Worm (Caenorhabditis elegans): ENCODE data around the gene Y105C5B.15.

Gene Y105C5B.15

DNA sequence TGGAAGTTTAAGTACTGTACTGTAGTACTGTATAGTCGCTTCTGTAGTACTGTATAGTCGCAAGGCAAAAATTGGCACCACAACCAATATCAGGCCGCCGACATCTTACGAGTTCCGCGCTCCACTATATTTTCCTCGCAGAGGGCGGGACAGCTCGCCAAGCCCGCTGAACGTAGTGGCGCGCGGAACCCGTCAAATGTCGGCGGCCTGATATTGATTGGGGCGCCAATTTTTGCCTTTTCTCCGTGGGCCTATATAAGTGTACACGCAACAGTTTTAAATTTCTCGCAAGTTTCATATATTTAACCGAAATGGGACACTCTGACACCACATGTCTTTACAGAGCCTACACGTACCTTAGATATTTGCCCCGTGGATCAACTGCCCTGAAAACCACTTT lies 1.7 kb upstream of the Y105C5B.15 start:
- TF ChIP-seq unc-62 (GFP tag; optimal IDR thresholded peaks at IDR 0.05): no peak
- no peak for TF ChIP-seq ceh-9 (tag; optimal IDR thresholded peaks at IDR 0.05)
- TF ChIP-seq ceh-82 (tag; optimal IDR thresholded peaks at IDR 0.05): no peak
- TF ChIP-seq sea-2 (GFP tag; optimal IDR thresholded peaks at IDR 0.05): no peak
- TF ChIP-seq nhr-67 (tag; optimal IDR thresholded peaks at IDR 0.05): no peak
- TF ChIP-seq elt-3 (tag; optimal IDR thresholded peaks at IDR 0.05): no peak
- TF ChIP-seq nhr-237 (tag; optimal IDR thresholded peaks at IDR 0.05): no peak
- no peak for TF ChIP-seq elt-2 (tag; optimal IDR thresholded peaks at IDR 0.05)
- TF ChIP-seq lin-15B (tag; optimal IDR thresholded peaks at IDR 0.05): no peak
- TF ChIP-seq fkh-2 (tag; optimal IDR thresholded peaks at IDR 0.05): no peak

DNA sequence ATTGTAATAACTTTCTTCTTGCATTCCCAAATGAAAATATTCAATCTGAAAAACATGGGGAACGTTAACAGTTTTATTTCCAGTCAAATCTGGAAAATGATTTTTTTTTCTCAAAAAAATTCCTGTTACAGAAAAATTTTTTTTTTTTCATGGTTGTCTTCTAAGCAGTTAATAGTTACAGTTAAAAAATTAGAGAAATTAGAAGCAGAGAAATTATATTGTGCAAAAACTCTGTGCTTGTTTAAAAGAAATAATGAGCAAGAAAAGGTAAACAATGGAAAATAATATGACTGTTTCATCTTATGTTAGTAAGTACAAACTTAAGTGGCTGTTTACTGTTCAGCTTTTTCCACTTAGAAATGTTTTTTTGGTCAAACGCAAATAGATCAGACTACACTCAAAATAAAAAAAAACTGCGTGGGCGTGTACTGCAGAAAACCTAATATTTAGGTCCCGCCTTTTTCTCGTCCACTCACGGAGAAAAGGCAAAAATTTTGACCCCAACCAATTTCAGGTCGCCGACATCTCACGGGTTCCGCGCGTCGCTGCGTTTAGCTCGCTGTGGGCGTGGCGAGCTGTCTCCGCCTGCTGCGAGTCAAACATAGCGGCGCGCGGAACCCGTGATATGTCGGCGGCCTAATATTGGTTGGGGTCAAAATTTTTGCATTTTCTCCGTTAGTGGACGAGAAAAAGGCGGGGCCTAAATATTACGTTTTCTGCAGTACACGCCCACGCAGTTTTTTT lies 726 bp upstream of the Y105C5B.15 start, which contains the start of gene ifas-3:
Gene ifas-3, minus strand, starts transcription at position 51 of the 744 bp plus-strand sequence.
- TF ChIP-seq nhr-67 (tag; optimal IDR thresholded peaks at IDR 0.05) (no peak), pha-4 (tag; optimal IDR thresholded peaks at IDR 0.05) (no peak), sea-2 (GFP tag; optimal IDR thresholded peaks at IDR 0.05) (no peak), ztf-11 (tag; optimal IDR thresholded peaks at IDR 0.05) (no peak), lsy-12 (tag; optimal IDR thresholded peaks at IDR 0.05) (no peak)

DNA sequence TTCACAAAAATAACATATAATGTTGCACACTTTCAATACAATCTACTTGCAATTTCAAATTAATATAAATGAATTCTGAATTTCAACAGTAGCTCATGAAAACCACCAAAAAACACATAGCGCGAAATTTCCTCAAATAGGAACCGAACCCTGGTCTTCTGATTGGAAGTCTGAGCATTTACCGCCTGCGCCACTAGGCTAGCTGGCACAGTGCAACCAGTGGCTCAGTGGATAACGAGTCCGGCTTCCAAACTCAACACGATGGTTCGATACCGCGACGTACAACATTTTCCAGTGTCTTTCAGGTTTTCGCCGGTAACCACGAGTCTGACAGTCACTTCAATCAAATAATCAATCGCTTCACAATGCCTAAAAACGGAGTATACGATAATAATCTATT lies 2.0 kb downstream of the Y105C5B.15 start:
- TF ChIP-seq zag-1 (tag; optimal IDR thresholded peaks at IDR 0.05) (no peak), ceh-28 (tag; optimal IDR thresholded peaks at IDR 0.05) (no peak), nhr-43 (tag; optimal IDR thresholded peaks at IDR 0.05; ENCODE audit: poor library complexity, severe bottlenecking) (no peak), lin-39 (tag; optimal IDR thresholded peaks at IDR 0.05) (no peak)

DNA sequence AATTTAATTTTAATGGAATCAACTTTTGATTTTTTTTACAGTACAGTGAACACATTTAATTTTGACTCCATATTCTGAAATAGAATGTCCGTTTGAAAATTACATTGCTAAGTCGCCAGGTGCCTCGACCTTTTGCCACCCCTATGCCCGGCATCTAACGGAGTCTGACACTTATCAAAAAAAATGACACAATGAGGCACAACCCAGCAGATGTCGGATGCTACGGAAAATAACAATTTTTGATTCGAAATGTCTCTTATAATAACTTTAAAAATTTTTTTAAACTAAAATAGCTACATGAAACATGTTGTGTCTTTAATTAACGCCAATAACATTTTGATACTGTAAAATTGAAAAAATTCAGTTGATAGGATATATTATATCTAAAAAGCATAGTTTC lies 3.6 kb downstream of the Y105C5B.15 start:
- TF ChIP-seq mdl-1 (tag; optimal IDR thresholded peaks at IDR 0.05): no peak
- TF ChIP-seq fkh-2 (tag; optimal IDR thresholded peaks at IDR 0.05): no peak
- TF ChIP-seq elt-3 (tag; optimal IDR thresholded peaks at IDR 0.05): no peak
- TF ChIP-seq ztf-4 (tag; optimal IDR thresholded peaks at IDR 0.05): no peak
- TF ChIP-seq pqm-1 (tag; optimal IDR thresholded peaks at IDR 0.05): no peak
- TF ChIP-seq lin-39 (tag; optimal IDR thresholded peaks at IDR 0.05): no peak
- TF ChIP-seq elt-1 (tag; optimal IDR thresholded peaks at IDR 0.05): no peak
- TF ChIP-seq snpc-4 (tag; optimal IDR thresholded peaks at IDR 0.05): no peak
- TF ChIP-seq ceh-16 (tag; optimal IDR thresholded peaks at IDR 0.05): no peak
- TF ChIP-seq skn-1 (tag; optimal IDR thresholded peaks at IDR 0.05): no peak
- TF ChIP-seq fkh-10 (GFP tag; optimal IDR thresholded peaks at IDR 0.05): no peak
- TF ChIP-seq tbx-2 (tag; optimal IDR thresholded peaks at IDR 0.05): no peak
- TF ChIP-seq jun-1 (tag; optimal IDR thresholded peaks at IDR 0.05): no peak
- TF ChIP-seq fos-1 (tag; optimal IDR thresholded peaks at IDR 0.05): no peak
- no peak for TF ChIP-seq pha-4 (tag; optimal IDR thresholded peaks at IDR 0.05)

DNA sequence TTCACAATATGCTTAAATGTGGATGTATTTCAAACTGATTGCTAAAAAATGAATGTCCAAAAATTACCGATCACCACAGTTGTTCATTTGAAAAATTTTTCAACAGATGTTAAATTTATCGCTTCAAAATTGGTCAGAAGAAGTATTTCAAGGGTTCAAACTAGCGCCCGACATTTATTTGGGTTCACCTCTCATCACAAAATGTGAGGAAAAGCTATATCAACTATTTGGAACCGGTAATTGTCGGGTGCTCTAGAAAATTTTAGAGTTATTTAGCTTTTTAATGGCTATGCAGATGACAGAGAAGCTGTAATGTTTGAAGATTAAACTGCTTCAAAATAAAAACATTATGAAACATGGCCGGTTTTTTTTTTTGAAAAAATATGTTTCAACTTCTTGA lies 9.3 kb downstream of the Y105C5B.15 start:
- TF ChIP-seq pha-4 (tag; optimal IDR thresholded peaks at IDR 0.05) (no peak), nhr-67 (tag; optimal IDR thresholded peaks at IDR 0.05) (no peak), daf-12 (tag; optimal IDR thresholded peaks at IDR 0.05) (no peak), lin-39 (tag; optimal IDR thresholded peaks at IDR 0.05) (no peak), nhr-43 (tag; optimal IDR thresholded peaks at IDR 0.05; ENCODE audit: poor library complexity, severe bottlenecking) (no peak), elt-1 (tag; optimal IDR thresholded peaks at IDR 0.05) (no peak), egl-27 (tag; optimal IDR thresholded peaks at IDR 0.05) (no peak), eor-1 (tag; optimal IDR thresholded peaks at IDR 0.05) (no peak), unc-39 (tag; optimal IDR thresholded peaks at IDR 0.05) (no peak), nhr-23 (tag; optimal IDR thresholded peaks at IDR 0.05) (no peak)
